Fruit fly (Drosophila melanogaster) whole organism, prepupa: ENCODE results near the gene CG11714.

Experiments used
- Blimp-1 ChIP-seq: fragments of 200-800 bp; sonication (Bioruptor generic); optimal IDR thresholded peaks from 3 replicates; lab custom pipeline; 2017; ENCODE audit warnings: missing biosample characterization, missing genetic modification characterization, mild to moderate bottlenecking, moderate library complexity, missing genetic modification reagents
- CG10631 ChIP-seq: fragments of 200-800 bp; sonication (Bioruptor generic); optimal IDR thresholded peaks from 2 replicates; lab custom pipeline; 2016; ENCODE audit warnings: missing biosample characterization, missing genetic modification characterization
- CG10669 ChIP-seq: fragments of 200-800 bp; sonication (Bioruptor generic); optimal IDR thresholded peaks from 3 replicates; lab custom pipeline; 2018; ENCODE audit warnings: missing biosample characterization, mild to moderate bottlenecking, missing genetic modification characterization, moderate library complexity
- CG11902 ChIP-seq: fragments of 200-800 bp; sonication (Bioruptor generic); optimal IDR thresholded peaks from 3 replicates; lab custom pipeline; 2016; ENCODE audit warnings: missing biosample characterization, missing genetic modification characterization
- CG15336 ChIP-seq: fragments of 200-800 bp; sonication (Bioruptor generic); IDR thresholded peaks from 2 replicates; pipeline ENCODE4 v1.3.6; 2022; ENCODE audit warnings: missing biosample characterization, missing genetic modification characterization
- CG16779 ChIP-seq: fragments of 200-800 bp; sonication (Bioruptor generic); optimal IDR thresholded peaks from 3 replicates; lab custom pipeline; 2017; ENCODE audit warnings: missing biosample characterization, mild to moderate bottlenecking, missing genetic modification characterization
- CG3032 ChIP-seq: fragments of 200-800 bp; optimal IDR thresholded peaks from 2 replicates; lab custom pipeline; 2019; ENCODE audit warnings: missing biosample characterization, mild to moderate bottlenecking, missing genetic modification characterization, moderate library complexity
- CG31627 ChIP-seq: fragments of 200-800 bp; sonication (Bioruptor generic); optimal IDR thresholded peaks from 3 replicates; lab custom pipeline; 2016; ENCODE audit warnings: missing biosample characterization, missing genetic modification characterization
- CG32006 ChIP-seq: fragments of 200-800 bp; sonication (Bioruptor generic); optimal IDR thresholded peaks from 3 replicates; lab custom pipeline; 2017; ENCODE audit warnings: missing biosample characterization, mild to moderate bottlenecking, missing genetic modification characterization
- CG3919 ChIP-seq: fragments of 200-800 bp; sonication (Bioruptor generic); optimal IDR thresholded peaks from 3 replicates; lab custom pipeline; 2016; ENCODE audit warnings: missing biosample characterization, missing genetic modification characterization
- CG6163 ChIP-seq: fragments of 200-800 bp; sonication (Bioruptor generic); IDR thresholded peaks from 3 replicates; pipeline ENCODE4 v1.3.6; 2022; ENCODE audit warnings: missing biosample characterization, missing genetic modification characterization
- CG6276 ChIP-seq: fragments of 200-800 bp; sonication (Bioruptor generic); optimal IDR thresholded peaks from 2 replicates; lab custom pipeline; 2017; ENCODE audit warnings: missing biosample characterization, mild to moderate bottlenecking, missing genetic modification characterization
- CG6792 ChIP-seq: fragments of 200-800 bp; sonication (Bioruptor generic); optimal IDR thresholded peaks from 3 replicates; lab custom pipeline; 2016; ENCODE audit warnings: missing biosample characterization, missing genetic modification characterization
- CG6854 ChIP-seq: fragments of 200-800 bp; sonication (Bioruptor generic); optimal IDR thresholded peaks from 2 replicates; lab custom pipeline; 2017; ENCODE audit warnings: missing biosample characterization, mild to moderate bottlenecking, missing genetic modification characterization
- CG7368 ChIP-seq: fragments of 200-800 bp; sonication (Bioruptor generic); optimal IDR thresholded peaks from 3 replicates; lab custom pipeline; 2016; ENCODE audit warnings: missing biosample characterization, missing genetic modification characterization
- CG8319 ChIP-seq: fragments of 200-800 bp; sonication (Bioruptor generic); optimal IDR thresholded peaks from 3 replicates; lab custom pipeline; 2016; ENCODE audit warnings: missing biosample characterization, missing genetic modification characterization
- CG8632 ChIP-seq: fragments of 200-800 bp; sonication (Bioruptor generic); optimal IDR thresholded peaks from 3 replicates; lab custom pipeline; 2016; ENCODE audit warnings: missing biosample characterization, missing genetic modification characterization
- CG9139 ChIP-seq: fragments of 200-800 bp; sonication (Bioruptor generic); optimal IDR thresholded peaks from 3 replicates; lab custom pipeline; 2017; ENCODE audit warnings: missing biosample characterization, mild to moderate bottlenecking, missing genetic modification characterization
- Eip75B ChIP-seq: fragments of 200-800 bp; sonication (Bioruptor generic); optimal IDR thresholded peaks from 3 replicates; lab custom pipeline; 2016; ENCODE audit warnings: missing biosample characterization, missing genetic modification characterization
- Eip78C ChIP-seq: fragments of 200-800 bp; sonication (Bioruptor generic); peaks from one replicate; lab custom pipeline; 2016; ENCODE audit warnings: missing biosample characterization, missing genetic modification characterization
- Eip93F ChIP-seq: fragments of 200-800 bp; sonication (Bioruptor generic); optimal IDR thresholded peaks from 2 replicates; lab custom pipeline; 2016; ENCODE audit warnings: missing biosample characterization, mild to moderate bottlenecking, missing genetic modification characterization
- Ets96B ChIP-seq: fragments of 200-800 bp; optimal IDR thresholded peaks from 2 replicates; lab custom pipeline; 2019; ENCODE audit warnings: missing biosample characterization, mild to moderate bottlenecking, missing genetic modification characterization, moderate library complexity
- Gug ChIP-seq: fragments of 200-800 bp; sonication (Bioruptor generic); IDR thresholded peaks from 2 replicates; pipeline ENCODE4 v1.3.6; 2022; ENCODE audit warnings: missing biosample characterization, missing genetic modification characterization
- Hr38 ChIP-seq: sonication (Bioruptor generic); optimal IDR thresholded peaks from 2 replicates; lab custom pipeline; 2016; ENCODE audit warnings: missing biosample characterization, missing genetic modification characterization
- Hr4 ChIP-seq: fragments of 200-800 bp; sonication (Bioruptor generic); optimal IDR thresholded peaks from 3 replicates; lab custom pipeline; 2016; ENCODE audit warnings: missing biosample characterization, missing genetic modification characterization
- Lpt ChIP-seq: fragments of 200-800 bp; sonication (Bioruptor generic); optimal IDR thresholded peaks from 3 replicates; lab custom pipeline; 2016; ENCODE audit warnings: missing biosample characterization, missing genetic modification characterization
- Met ChIP-seq: fragments of 200-800 bp; sonication (Bioruptor generic); optimal IDR thresholded peaks from 3 replicates; lab custom pipeline; 2016; ENCODE audit warnings: missing biosample characterization, missing genetic modification characterization
- Smox ChIP-seq: fragments of 200-800 bp; sonication (Bioruptor generic); optimal IDR thresholded peaks from 3 replicates; lab custom pipeline; 2016; ENCODE audit warnings: missing biosample characterization, missing genetic modification characterization
- achi ChIP-seq: fragments of 200-800 bp; sonication (Bioruptor generic); optimal IDR thresholded peaks from 3 replicates; lab custom pipeline; 2016; ENCODE audit warnings: missing biosample characterization, missing genetic modification characterization
- acj6 ChIP-seq: fragments of 200-800 bp; sonication (Bioruptor generic); optimal IDR thresholded peaks from 3 replicates; lab custom pipeline; 2016; ENCODE audit warnings: missing biosample characterization, missing genetic modification characterization
- dsx ChIP-seq: fragments of 200-800 bp; optimal IDR thresholded peaks from 3 replicates; lab custom pipeline; 2019; ENCODE audit warnings: missing biosample characterization, mild to moderate bottlenecking, missing genetic modification characterization, moderate library complexity; ENCODE audit not compliant: poor library complexity, severe bottlenecking
- eg ChIP-seq: fragments of 200-800 bp; sonication (Bioruptor generic); IDR thresholded peaks from 3 replicates; pipeline ENCODE4 v1.3.6; 2022; ENCODE audit warnings: missing biosample characterization, missing genetic modification characterization
- esn ChIP-seq: fragments of 200-800 bp; sonication (Bioruptor generic); optimal IDR thresholded peaks from 2 replicates; lab custom pipeline; 2016; ENCODE audit warnings: missing biosample characterization, mild to moderate bottlenecking, missing genetic modification characterization, moderate library complexity
- fd59A ChIP-seq: fragments of 200-800 bp; sonication (Bioruptor generic); optimal IDR thresholded peaks from 2 replicates; lab custom pipeline; 2017; ENCODE audit warnings: missing biosample characterization, mild to moderate bottlenecking, missing genetic modification characterization, missing genetic modification reagents
- fd85E ChIP-seq: fragments of 200-800 bp; sonication (Bioruptor generic); optimal IDR thresholded peaks from 3 replicates; lab custom pipeline; 2016; ENCODE audit warnings: missing biosample characterization, missing genetic modification characterization
- pdm3 ChIP-seq: fragments of 200-800 bp; sonication (Bioruptor generic); optimal IDR thresholded peaks from 3 replicates; lab custom pipeline; 2016; ENCODE audit warnings: missing biosample characterization, missing genetic modification characterization
- salr ChIP-seq, 2 experiments: fragments of 200-800 bp; sonication (Bioruptor generic); optimal IDR thresholded peaks; 3 replicates each; lab custom pipeline; 2016 to 2018; ENCODE audit warnings: missing biosample characterization in 2 of 2, missing genetic modification characterization in 2 of 2, mild to moderate bottlenecking in 1 of 2
- ss ChIP-seq, 2 experiments: fragments of 200-800 bp; sonication (Bioruptor generic); optimal IDR thresholded peaks; 2 replicates in 1 of 2; 3 replicates in 1 of 2; lab custom pipeline; 2017 to 2018; ENCODE audit warnings: mild to moderate bottlenecking in 2 of 2, missing biosample characterization in 2 of 2, missing genetic modification characterization in 2 of 2, moderate library complexity in 1 of 2
- topi ChIP-seq: fragments of 200-800 bp; sonication (Bioruptor generic); optimal IDR thresholded peaks from 3 replicates; lab custom pipeline; 2016; ENCODE audit warnings: missing biosample characterization, missing genetic modification characterization
- vri ChIP-seq: fragments of 200-800 bp; sonication (Bioruptor generic); optimal IDR thresholded peaks from 3 replicates; lab custom pipeline; 2016; ENCODE audit warnings: missing biosample characterization, mild to moderate bottlenecking, missing genetic modification characterization

Gene CG11714

dm6 chr3L:11491222-11491873, 31.2 kb downstream of the CG11714 start (continued):
- TF ChIP-seq acj6 (GFP tag; lab: Kevin White, UChicago): peak; percentile 69
- TF ChIP-seq salr (GFP tag; optimal IDR thresholded peaks at IDR 0.05; lab: Kevin White, UChicago): peak in 1 of 2 experiments; percentile 2
- peak; percentile 62 for TF ChIP-seq CG6792
- TF ChIP-seq pdm3 (GFP tag; lab: Kevin White, UChicago): peak; percentile 66
- peak; percentile 84 for TF ChIP-seq esn
- peak; percentile 65 for TF ChIP-seq CG10669 (GFP tag; lab: Kevin White, UChicago)
- TF ChIP-seq Lpt (GFP tag; lab: Kevin White, UChicago): no peak
- peak; percentile 50; the same call in 1 of the 2 replicates for TF ChIP-seq CG15336 (GFP tag; lab: Robert Waterston, UW)
- TF ChIP-seq CG3919 (GFP tag; lab: Kevin White, UChicago): peak; percentile 76
- TF ChIP-seq, all 60 proteins: peak for 51

DNA sequence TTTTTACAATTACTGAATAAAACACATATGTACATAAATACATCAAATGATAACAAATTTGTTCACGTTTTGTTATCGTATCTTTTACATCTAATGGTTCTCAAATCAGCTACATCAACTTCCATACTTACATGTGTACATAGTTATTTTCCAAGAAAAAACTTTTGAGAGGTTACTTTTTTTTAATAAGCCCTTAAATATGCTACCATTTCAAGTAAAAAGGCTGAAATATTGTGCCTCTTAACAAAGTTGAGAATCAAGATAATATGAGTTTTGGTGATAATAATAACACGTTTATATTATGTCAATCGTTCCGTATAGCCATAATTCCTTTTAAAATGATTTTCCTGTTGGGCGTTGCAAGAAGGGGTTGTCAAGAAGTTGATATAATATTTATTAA, 32.0 kb downstream of the CG11714 start:
- TF ChIP-seq vri (GFP tag; lab: Kevin White, UChicago) (peak; percentile 3), dsx (GFP tag; lab: Kevin White, UChicago) (no peak)

DNA sequence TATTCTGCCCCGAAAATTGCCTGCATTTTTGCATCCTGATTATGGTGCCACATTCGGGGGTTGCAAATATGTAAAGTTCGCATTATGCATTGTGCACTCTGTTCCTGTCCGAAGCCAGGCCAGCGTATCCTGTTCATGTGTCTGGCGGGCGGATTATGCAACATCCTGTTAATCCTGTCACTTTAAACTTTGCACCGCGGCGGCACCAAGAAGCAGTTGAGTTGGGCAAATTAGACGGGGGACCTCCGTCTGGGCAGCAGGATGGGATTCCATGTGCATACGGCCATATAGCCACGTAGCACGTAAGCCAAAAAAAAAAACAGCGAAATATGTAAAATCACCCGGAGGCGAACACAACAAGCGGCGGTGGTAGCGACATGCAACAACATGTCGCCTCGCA, 33.0 kb downstream of the CG11714 start:
- no peak for TF ChIP-seq Met (GFP tag; lab: Kevin White, UChicago)
- 0 out of 3 replicates have a peak, but pooled peaks have one; percentile 21 for TF ChIP-seq eg (GFP tag; lab: Robert Waterston, UW)
- 0 out of 3 replicates have a peak, but pooled peaks have one; percentile 19 for TF ChIP-seq CG6163 (GFP tag; lab: Robert Waterston, UW)

DNA sequence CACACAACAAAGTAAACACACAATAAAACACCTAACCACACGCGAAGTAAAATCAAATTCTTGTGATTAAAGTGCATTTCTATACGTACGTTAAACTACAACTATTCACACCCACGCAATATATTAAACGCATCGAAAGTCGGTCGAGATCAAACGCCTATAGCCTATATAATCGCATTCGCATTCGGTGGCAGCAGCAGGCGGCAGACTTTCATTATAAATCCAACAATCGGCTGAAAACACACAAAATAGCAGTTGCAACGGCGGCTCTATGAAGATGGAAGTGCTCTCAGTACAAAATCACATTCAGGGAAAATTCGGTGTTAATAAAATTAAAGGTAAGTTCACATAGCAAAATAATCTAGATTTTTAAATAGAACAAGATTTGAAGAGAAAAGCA, 34.2 kb downstream of the CG11714 start:
- no peak for TF ChIP-seq Gug (GFP tag; lab: Robert Waterston, UW)
- no peak for TF ChIP-seq CG8319
- no peak for TF ChIP-seq ss (GFP tag; optimal IDR thresholded peaks at IDR 0.05; lab: Kevin White, UChicago)
- TF ChIP-seq Eip78C (GFP tag; lab: Kevin White, UChicago): peak; percentile 10
- no peak for TF ChIP-seq CG10631 (GFP tag; lab: Kevin White, UChicago)

- TF ChIP-seq CG3032 (tag; lab: Kevin White, UChicago) (peak; percentile 30), Blimp-1 (GFP tag; lab: Kevin White, UChicago) (peak; percentile 0), CG6163 (GFP tag; lab: Robert Waterston, UW) (peak; percentile 68; the same call in 2 of the 3 replicates), vri (GFP tag; lab: Kevin White, UChicago) (peak; percentile 68), salr (GFP tag; optimal IDR thresholded peaks at IDR 0.05; lab: Kevin White, UChicago) (no peak), dsx (GFP tag; lab: Kevin White, UChicago) (peak; percentile 71), Eip93F (GFP tag; lab: Kevin White, UChicago) (no peak), topi (GFP tag; lab: Kevin White, UChicago) (peak; percentile 28), Ets96B (peak; percentile 18), CG6854 (GFP tag; lab: Kevin White, UChicago) (peak; percentile 85), CG7368 (GFP tag; lab: Kevin White, UChicago) (peak; percentile 15), CG31627 (no peak), Smox (GFP tag; lab: Kevin White, UChicago) (no peak), fd85E (peak; percentile 73), Eip78C (GFP tag; lab: Kevin White, UChicago) (peak; percentile 74), CG9139 (peak; percentile 65), Hr38 (no peak), Lpt (GFP tag; lab: Kevin White, UChicago) (peak; percentile 58), fd59A (GFP tag; lab: Kevin White, UChicago) (no peak), CG15336 (GFP tag; lab: Robert Waterston, UW) (peak; percentile 73), CG6276 (GFP tag; lab: Kevin White, UChicago) (peak; percentile 41), CG8632 (peak; percentile 52), Eip75B (GFP tag; lab: Kevin White, UChicago) (peak; percentile 58), Hr4 (GFP tag; lab: Kevin White, UChicago) (peak; percentile 8), CG11902 (GFP tag; lab: Kevin White, UChicago) (no peak), ss (GFP tag; optimal IDR thresholded peaks at IDR 0.05; lab: Kevin White, UChicago) (peak; percentile 76 to 79), CG16779 (tag; lab: Kevin White, UChicago) (peak; percentile 69), CG32006 (GFP tag; lab: Kevin White, UChicago) (peak; percentile 5), achi (peak; percentile 26), acj6 (GFP tag; lab: Kevin White, UChicago) (peak; percentile 3)
Observed at dm6 chr3L:11487327-11487973, 35.1 kb downstream of the CG11714 start, which contains the start of gene chrb. Gene chrb, plus strand, starts transcription at chr3L:11487550.
